Worm (Caenorhabditis elegans): ENCODE measurements around the gene glt-5.

- TF ChIP-seq him-1 (tag; optimal IDR thresholded peaks at IDR 0.05): no peak
- no peak for TF ChIP-seq W03F9.2 (tag; optimal IDR thresholded peaks at IDR 0.05)
These were observed 21.2 kb upstream of the glt-5 start for ce11 chrII:9729866-9730265.

Measured in whole organism, L4/young adult.